Worm (Caenorhabditis elegans) whole organism, L1 larva: ENCODE data around the gene B0001.5.
A peak's percentile ranks its signal among the peaks of the same experiment; 100 is the strongest.

ENCODE experiments used
- F16B12.6 ChIP-seq: fragments of 150-350 bp; optimal IDR thresholded peaks from 2 replicates; lab custom pipeline; 2014; ENCODE audit warnings: missing biosample characterization, missing genetic modification characterization
- elt-2 ChIP-seq: sonication (generic microtip); optimal IDR thresholded peaks from 2 replicates; lab custom pipeline; 2016; ENCODE audit warnings: missing genetic modification characterization, mild to moderate bottlenecking, inconsistent platforms, missing compliant biosample characterization, missing genetic modification reagents
- snpc-4 ChIP-seq: fragments of 150-350 bp; optimal IDR thresholded peaks from 2 replicates; lab custom pipeline; 2014; ENCODE audit warnings: missing biosample characterization, missing genetic modification characterization
- sptf-1 ChIP-seq: fragments of 150-350 bp; optimal IDR thresholded peaks from 2 replicates; lab custom pipeline; 2014; ENCODE audit warnings: missing biosample characterization, missing genetic modification characterization
- unc-62 ChIP-seq: fragments of 150-350 bp; optimal IDR thresholded peaks from 2 replicates; lab custom pipeline; 2014; ENCODE audit warnings: missing biosample characterization, missing genetic modification reagents, missing genetic modification characterization
- zag-1 ChIP-seq: fragments of 150-350 bp; optimal IDR thresholded peaks from 2 replicates; lab custom pipeline; 2014; ENCODE audit warnings: missing biosample characterization, missing genetic modification characterization
- ztf-11 ChIP-seq, 2 experiments: sonication (generic microtip); optimal IDR thresholded peaks; 2 replicates each; lab custom pipeline; 2016 to 2017; ENCODE audit warnings: missing genetic modification characterization in 2 of 2, missing biosample characterization in 1 of 2, missing compliant biosample characterization in 1 of 2

ce11 chrIV:12121076-12121475 lies 22.1 kb downstream of the B0001.5 start, which contains the start of the genes ddb-1 and M18.6:
- no peak for TF ChIP-seq zag-1 (tag; lab: Kevin White, UChicago)
- TF ChIP-seq elt-2: no peak
- TF ChIP-seq ztf-11 (tag; optimal IDR thresholded peaks at IDR 0.05; lab: Kevin White, UChicago): no peak
- TF ChIP-seq F16B12.6 (tag; lab: Kevin White, UChicago): peak; percentile 2
- no peak for TF ChIP-seq snpc-4 (tag; lab: Kevin White, UChicago)
- no peak for TF ChIP-seq sptf-1 (tag; lab: Kevin White, UChicago)
- TF ChIP-seq unc-62: no peak
